Worm (Caenorhabditis elegans) whole organism, young adult: ENCODE data around the gene F47D12.6.

ENCODE experiments used
- T07F8.4 ChIP-seq: sonication (generic microtip); optimal IDR thresholded peaks from 2 replicates; lab custom pipeline; 2016; ENCODE audit warnings: mild to moderate bottlenecking, missing genetic modification characterization, moderate library complexity, missing compliant biosample characterization
- ama-1 ChIP-seq, 3 experiments: fragments of 150-350 bp in 1 of 3; sonication (generic microtip) in 2 of 3; optimal IDR thresholded peaks; 2 replicates each; lab custom pipeline; 2014 to 2018; ENCODE audit warnings: missing biosample characterization in 2 of 3, missing genetic modification characterization in 2 of 3, missing genetic modification reagents in 2 of 3
- aptf-2 ChIP-seq: fragments of 200-800 bp; sonication (Bioruptor generic); conservative IDR thresholded peaks from 2 replicates; pipeline ENCODE4 v1.3.6; 2022; ENCODE audit warnings: missing genetic modification reagents, missing genetic modification characterization, missing compliant biosample characterization
- athp-1 ChIP-seq: sonication (generic microtip); optimal IDR thresholded peaks from 2 replicates; lab custom pipeline; 2017; ENCODE audit warnings: mild to moderate bottlenecking, missing genetic modification characterization, missing compliant biosample characterization
- dpl-1 ChIP-seq: fragments of 150-350 bp; optimal IDR thresholded peaks from 2 replicates; lab custom pipeline; 2014; ENCODE audit warnings: missing biosample characterization, missing genetic modification reagents, missing genetic modification characterization
- lir-1 ChIP-seq: fragments of 200-800 bp; sonication (Bioruptor generic); conservative IDR thresholded peaks from 2 replicates; pipeline ENCODE4 v1.3.6; 2022; ENCODE audit warnings: missing genetic modification reagents, missing genetic modification characterization, missing compliant biosample characterization
- nfya-1 ChIP-seq: sonication (generic microtip); optimal IDR thresholded peaks from 2 replicates; lab custom pipeline; 2017; ENCODE audit warnings: antibody characterized with exemption, missing compliant biosample characterization, missing genetic modification characterization, borderline replicate concordance; ENCODE audit not compliant: insufficient read depth
- pha-4 ChIP-seq: fragments of 150-350 bp; sonication (generic microtip); optimal IDR thresholded peaks from 2 replicates; lab custom pipeline; 2014; ENCODE audit warnings: missing biosample characterization, missing genetic modification reagents, missing genetic modification characterization
- rpc-1 ChIP-seq, 2 experiments: fragments of 150-350 bp in 1 of 2; sonication (generic microtip) in 1 of 2; optimal IDR thresholded peaks; 2 replicates each; lab custom pipeline; 2014 to 2018; ENCODE audit warnings: missing biosample characterization in 1 of 2, missing genetic modification characterization in 1 of 2, missing genetic modification reagents in 1 of 2, missing genotype in 1 of 2
- sea-2 ChIP-seq: fragments of 200-800 bp; sonication (Bioruptor generic); IDR thresholded peaks from 2 replicates; pipeline ENCODE4 v1.3.6; 2022; ENCODE audit warnings: missing genetic modification characterization, missing compliant biosample characterization
- snpc-4 ChIP-seq, 5 experiments: fragments of 150-350 bp in 1 of 5; sonication (generic microtip) in 4 of 5; optimal IDR thresholded peaks; 2 replicates each; lab custom pipeline; 2014 to 2018; ENCODE audit warnings: missing genetic modification characterization in 5 of 5, missing biosample characterization in 3 of 5, antibody characterized with exemption in 2 of 5, mild to moderate bottlenecking in 2 of 5, missing compliant biosample characterization in 2 of 5, missing genotype in 2 of 5, moderate library complexity in 2 of 5, missing genetic modification reagents in 1 of 5
- somi-1 ChIP-seq: fragments of 200-800 bp; sonication (Bioruptor generic); optimal IDR thresholded peaks from 2 replicates; lab custom pipeline; 2018; ENCODE audit warnings: mild to moderate bottlenecking, missing genetic modification characterization, missing compliant biosample characterization
- unc-62 ChIP-seq: fragments of 150-350 bp; optimal IDR thresholded peaks from 2 replicates; lab custom pipeline; 2014; ENCODE audit warnings: missing biosample characterization, missing genetic modification reagents, missing genetic modification characterization
- ztf-25 ChIP-seq: fragments of 200-800 bp; sonication (Bioruptor generic); IDR thresholded peaks from 2 replicates; pipeline ENCODE4 v1.3.6; 2022; ENCODE audit warnings: missing genetic modification reagents, missing genetic modification characterization, missing compliant biosample characterization

- TF ChIP-seq nfya-1 (no peak), sea-2 (no peak), pha-4 (tag; lab: Kevin White, UChicago) (no peak), dpl-1 (GFP tag; lab: Kevin White, UChicago) (no peak), somi-1 (GFP tag; lab: Kevin White, UChicago) (no peak), ztf-25 (GFP tag; lab: Robert Waterston, UW) (no peak), ama-1 (optimal IDR thresholded peaks at IDR 0.05; lab: Kevin White, UChicago) (no peak), ama-1 (GFP tag; optimal IDR thresholded peaks at IDR 0.05; lab: Kevin White, UChicago) (no peak), athp-1 (tag; lab: Kevin White, UChicago) (no peak), snpc-4 (GFP tag; optimal IDR thresholded peaks at IDR 0.05; lab: Kevin White, UChicago) (no peak), snpc-4 (tag; optimal IDR thresholded peaks at IDR 0.05; lab: Kevin White, UChicago) (no peak), lir-1 (GFP tag; lab: Robert Waterston, UW) (no peak), unc-62 (GFP tag; lab: Kevin White, UChicago) (no peak), rpc-1 (optimal IDR thresholded peaks at IDR 0.05; lab: Kevin White, UChicago) (no peak), rpc-1 (tag; optimal IDR thresholded peaks at IDR 0.05; lab: Kevin White, UChicago) (no peak), aptf-2 (GFP tag; lab: Robert Waterston, UW) (no peak), T07F8.4 (tag; lab: Kevin White, UChicago) (no peak)
Observed at ce11 chrIII:6297599-6297998, 10.5 kb upstream of the F47D12.6 start.
